Fruit fly (Drosophila melanogaster): ENCODE measurements around the gene eIF4G1.

The eIF4G1 gene

DNA sequence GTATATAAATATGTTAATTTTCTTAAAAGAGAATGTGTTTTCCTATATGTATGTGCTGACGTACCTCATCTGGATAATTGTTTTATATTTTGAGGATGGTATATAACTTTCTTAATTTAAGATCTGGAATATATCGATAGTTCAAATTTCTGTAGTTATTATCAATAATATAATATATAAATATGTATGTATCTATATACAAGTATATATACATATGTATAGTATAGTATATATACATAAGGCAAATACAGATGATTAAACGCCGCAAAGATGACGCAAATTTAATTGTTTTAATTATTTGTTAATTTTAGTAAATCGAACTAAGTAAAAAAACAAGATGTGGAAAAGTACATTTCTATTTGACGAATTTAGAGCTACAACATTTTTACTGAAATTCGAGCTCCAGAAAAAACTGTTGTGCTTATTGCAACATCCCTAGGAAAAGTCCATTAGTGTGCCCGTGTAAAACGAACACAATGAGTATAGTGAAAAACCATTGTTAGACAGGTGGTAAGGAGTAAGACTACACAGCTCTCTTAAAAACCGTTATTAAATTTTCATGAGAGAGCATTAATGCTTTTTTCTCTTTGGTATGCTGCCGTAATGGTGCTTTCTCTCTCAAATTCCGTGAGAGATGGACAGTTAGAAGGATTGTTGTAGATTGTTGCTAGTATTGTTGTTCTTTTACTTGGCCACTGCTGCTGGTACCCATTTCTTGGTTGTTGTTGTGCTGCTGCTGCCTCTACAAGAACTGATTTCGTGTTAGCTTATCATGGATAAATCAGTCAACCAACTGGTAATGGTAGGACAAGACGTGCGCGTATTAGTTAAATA lies 5.7 kb upstream of the eIF4G1 start, which contains the start of gene mGluR (continued):
- no peak for TF ChIP-seq ewg (GFP tag; optimal IDR thresholded peaks at IDR 0.05)
- no peak for TF ChIP-seq CG2889 (GFP tag; IDR thresholded peaks at IDR 0.05)
- TF ChIP-seq NC2β (GFP tag; optimal IDR thresholded peaks at IDR 0.05), result no peak
- TF ChIP-seq slou (GFP tag; optimal IDR thresholded peaks at IDR 0.05), result no peak
- TF ChIP-seq CG11504 (tag; optimal IDR thresholded peaks at IDR 0.05), result no peak
- no peak for TF ChIP-seq D19B (GFP tag; optimal IDR thresholded peaks at IDR 0.05)
- no peak for TF ChIP-seq CG3995 (GFP tag; optimal IDR thresholded peaks at IDR 0.05)
- no peak for TF ChIP-seq Oli (tag; optimal IDR thresholded peaks at IDR 0.05)
- TF ChIP-seq Ets65A (GFP tag), result no peak
- no peak; the same call in 1 of the 2 replicates for TF ChIP-seq CG13287 (GFP tag; IDR thresholded peaks at IDR 0.05; ENCODE audit: partially characterized antibody)
- TF ChIP-seq CG17568 (GFP tag; optimal IDR thresholded peaks at IDR 0.05), result no peak
- no peak for TF ChIP-seq Ravus (GFP tag; IDR thresholded peaks at IDR 0.05)
- TF ChIP-seq chn (GFP tag; optimal IDR thresholded peaks at IDR 0.05), result no peak
- TF ChIP-seq CG34224 (GFP tag; IDR thresholded peaks at IDR 0.05; ENCODE audit: partially characterized antibody), result no peak
- peak; percentile 70 for TF ChIP-seq CG4360 (GFP tag; IDR thresholded peaks at IDR 0.05)
- no peak for TF ChIP-seq Gug (GFP tag; IDR thresholded peaks at IDR 0.05)
- no peak for TF ChIP-seq CG13296 (GFP tag; optimal IDR thresholded peaks at IDR 0.05)
- no peak for TF ChIP-seq CG10321 (GFP tag; IDR thresholded peaks at IDR 0.05)
- no peak for TF ChIP-seq zen (tag; optimal IDR thresholded peaks at IDR 0.05)
- TF ChIP-seq Lhr (GFP tag; optimal IDR thresholded peaks at IDR 0.05), result peak; percentile 25
- no peak for TF ChIP-seq nau (GFP tag; optimal IDR thresholded peaks at IDR 0.05)
- no peak for TF ChIP-seq CG14014 (GFP tag; IDR thresholded peaks at IDR 0.05)
- TF ChIP-seq tio (GFP tag; optimal IDR thresholded peaks at IDR 0.05), result no peak
- no peak for TF ChIP-seq CG3838 (GFP tag; optimal IDR thresholded peaks at IDR 0.05)
- TF ChIP-seq CG10959 (GFP tag; IDR thresholded peaks at IDR 0.05), result no peak
- peak; percentile 8 for TF ChIP-seq Med (GFP tag)
- no peak for TF ChIP-seq CG7556 (GFP tag; optimal IDR thresholded peaks at IDR 0.05)
- no peak for TF ChIP-seq Ets97D (GFP tag; optimal IDR thresholded peaks at IDR 0.05)
- no peak for TF ChIP-seq Jarid2 (GFP tag; optimal IDR thresholded peaks at IDR 0.05)
- peak; percentile 92 for TF ChIP-seq CG3163 (GFP tag; optimal IDR thresholded peaks at IDR 0.05)
- TF ChIP-seq amos (GFP tag; IDR thresholded peaks at IDR 0.05; ENCODE audit: partially characterized antibody), result no peak
- TF ChIP-seq fd3F (GFP tag; optimal IDR thresholded peaks at IDR 0.05), result no peak
- peak; percentile 73 for TF ChIP-seq CG1603 (tag; optimal IDR thresholded peaks at IDR 0.05)
- TF ChIP-seq tin (GFP tag; optimal IDR thresholded peaks at IDR 0.05), result no peak
- TF ChIP-seq CG17802 (tag; optimal IDR thresholded peaks at IDR 0.05), result peak; percentile 93
- no peak for TF ChIP-seq CG17829 (tag; optimal IDR thresholded peaks at IDR 0.05)
- TF ChIP-seq Chrac-16 (GFP tag; optimal IDR thresholded peaks at IDR 0.05), result no peak
- TF ChIP-seq CG11696 (GFP tag; IDR thresholded peaks at IDR 0.05), result no peak
- TF ChIP-seq Gsc (GFP tag; IDR thresholded peaks at IDR 0.05), result no peak
- no peak for TF ChIP-seq Hand (GFP tag; optimal IDR thresholded peaks at IDR 0.05)
- no peak for TF ChIP-seq Vsx1 (GFP tag; optimal IDR thresholded peaks at IDR 0.05)
- no peak for TF ChIP-seq Hr78 (GFP tag; optimal IDR thresholded peaks at IDR 0.05)
- no peak for TF ChIP-seq esg (GFP tag; conservative IDR thresholded peaks at IDR 0.05)
- TF ChIP-seq Usf (GFP tag; optimal IDR thresholded peaks at IDR 0.05), result no peak
- no peak for TF ChIP-seq gcm (GFP tag; optimal IDR thresholded peaks at IDR 0.05)
- peak; percentile 93 for TF ChIP-seq ssp (GFP tag; IDR thresholded peaks at IDR 0.05)
- no peak for TF ChIP-seq CG7839 (tag; optimal IDR thresholded peaks at IDR 0.05)
- no peak for TF ChIP-seq CG9932 (GFP tag; IDR thresholded peaks at IDR 0.05)
- no peak for TF ChIP-seq Optix (GFP tag; IDR thresholded peaks at IDR 0.05)
